Fruit fly (Drosophila melanogaster) whole organism, embryonic: Measurements from ENCODE around the gene CG1951.
A peak's percentile ranks its signal among the peaks of the same experiment; 100 is the strongest.

Experiments used
- ATbp ChIP-seq: fragments of 200-800 bp; sonication (Bioruptor generic); optimal IDR thresholded peaks from 2 replicates; lab custom pipeline; 2017; ENCODE audit warnings: missing biosample characterization, mild to moderate bottlenecking, missing genetic modification characterization, missing genetic modification reagents
- Atf-2 ChIP-seq: fragments of 200-800 bp; sonication (Bioruptor generic); optimal IDR thresholded peaks from 2 replicates; lab custom pipeline; 2016; ENCODE audit warnings: missing biosample characterization, missing genetic modification characterization
- BEAF-32 ChIP-seq: fragments of 200-800 bp; sonication (Bioruptor generic); optimal IDR thresholded peaks from 3 replicates; lab custom pipeline; 2017; ENCODE audit warnings: missing biosample characterization, missing genetic modification characterization, mild to moderate bottlenecking, moderate library complexity, missing genetic modification reagents
- Bgb ChIP-seq: fragments of 200-800 bp; sonication (Bioruptor generic); IDR thresholded peaks from 2 replicates; pipeline ENCODE4 v1.3.6; 2022; ENCODE audit warnings: missing biosample characterization, missing genetic modification characterization; ENCODE audit not compliant: partially characterized antibody
- CG12071 ChIP-seq: fragments of 200-800 bp; sonication (Bioruptor generic); optimal IDR thresholded peaks from 3 replicates; lab custom pipeline; 2018; ENCODE audit warnings: missing biosample characterization, mild to moderate bottlenecking, missing genetic modification characterization
- CG12391 ChIP-seq: fragments of 200-800 bp; sonication (Bioruptor generic); optimal IDR thresholded peaks from 3 replicates; lab custom pipeline; 2018; ENCODE audit warnings: missing biosample characterization, mild to moderate bottlenecking, missing genetic modification characterization, moderate library complexity
- CG13624 ChIP-seq: fragments of 200-800 bp; sonication (Bioruptor generic); optimal IDR thresholded peaks from 2 replicates; lab custom pipeline; 2016; ENCODE audit warnings: missing biosample characterization, missing genetic modification characterization
- CG16813 ChIP-seq: fragments of 200-800 bp; sonication (Bioruptor generic); IDR thresholded peaks from 3 replicates; pipeline ENCODE4 v1.3.6; 2022; ENCODE audit warnings: missing biosample characterization, missing genetic modification characterization; ENCODE audit not compliant: partially characterized antibody
- CG2199 ChIP-seq: fragments of 200-800 bp; sonication (Bioruptor generic); IDR thresholded peaks from 3 replicates; pipeline ENCODE4 v1.3.6; 2022; ENCODE audit warnings: missing biosample characterization, missing genetic modification characterization
- CG42726 ChIP-seq: fragments of 200-800 bp; sonication (Bioruptor generic); IDR thresholded peaks from 2 replicates; pipeline ENCODE4 v1.3.6; 2022; ENCODE audit warnings: missing biosample characterization, missing genetic modification characterization; ENCODE audit not compliant: partially characterized antibody
- CG6791 ChIP-seq: fragments of 200-800 bp; sonication (Bioruptor generic); IDR thresholded peaks from 3 replicates; pipeline ENCODE4 v1.3.6; 2022; ENCODE audit warnings: missing biosample characterization, missing genetic modification characterization; ENCODE audit not compliant: partially characterized antibody
- CG7963 ChIP-seq: fragments of 200-800 bp; sonication (Bioruptor generic); IDR thresholded peaks from 3 replicates; pipeline ENCODE4 v1.3.6; 2022; ENCODE audit warnings: missing biosample characterization, missing genetic modification characterization; ENCODE audit not compliant: partially characterized antibody
- CG7987 ChIP-seq: fragments of 200-800 bp; sonication (Bioruptor generic); optimal IDR thresholded peaks from 2 replicates; lab custom pipeline; 2018; ENCODE audit warnings: missing biosample characterization, mild to moderate bottlenecking, missing genetic modification characterization, moderate library complexity
- CG8924 ChIP-seq: fragments of 200-800 bp; optimal IDR thresholded peaks from 3 replicates; lab custom pipeline; 2019; ENCODE audit warnings: missing biosample characterization, mild to moderate bottlenecking, missing genetic modification characterization, moderate library complexity
- CTCF ChIP-seq: fragments of 200-800 bp; sonication (Bioruptor generic); optimal IDR thresholded peaks from 2 replicates; lab custom pipeline; 2017; ENCODE audit warnings: missing biosample characterization, mild to moderate bottlenecking, missing genetic modification characterization, moderate library complexity
- Dll ChIP-seq: fragments of 200-800 bp; sonication (Bioruptor generic); IDR thresholded peaks from 4 replicates; pipeline ENCODE4 v1.3.6; 2022; ENCODE audit warnings: missing biosample characterization, missing genetic modification characterization; ENCODE audit not compliant: partially characterized antibody
- Dref ChIP-seq: fragments of 200-800 bp; sonication (Bioruptor generic); IDR thresholded peaks from 2 replicates; pipeline ENCODE4 v1.3.6; 2022; ENCODE audit warnings: missing biosample characterization, missing genetic modification characterization
- Ets97D ChIP-seq: fragments of 200-800 bp; sonication (Bioruptor generic); optimal IDR thresholded peaks from 3 replicates; lab custom pipeline; 2016; ENCODE audit warnings: missing biosample characterization, missing genetic modification characterization
- Fer2 ChIP-seq: fragments of 200-800 bp; sonication (Bioruptor generic); optimal IDR thresholded peaks from 2 replicates; lab custom pipeline; 2018; ENCODE audit warnings: missing biosample characterization, mild to moderate bottlenecking, missing genetic modification characterization, moderate library complexity
- HLH4C ChIP-seq: fragments of 200-800 bp; sonication (Bioruptor generic); IDR thresholded peaks from 3 replicates; pipeline ENCODE4 v1.3.6; 2022; ENCODE audit warnings: missing biosample characterization, missing genetic modification characterization; ENCODE audit not compliant: partially characterized antibody
- HmgZ ChIP-seq: fragments of 200-800 bp; sonication (Bioruptor generic); optimal IDR thresholded peaks from 2 replicates; lab custom pipeline; 2018; ENCODE audit warnings: missing biosample characterization, mild to moderate bottlenecking, missing genetic modification characterization
- Hr51 ChIP-seq, 2 experiments: fragments of 200-800 bp; sonication (Bioruptor generic); optimal IDR thresholded peaks; 2 replicates in 1 of 2; 3 replicates in 1 of 2; lab custom pipeline; 2016 to 2018; ENCODE audit warnings: missing biosample characterization in 2 of 2, missing genetic modification characterization in 2 of 2, mild to moderate bottlenecking in 1 of 2, moderate library complexity in 1 of 2
- MBD-R2 ChIP-seq: fragments of 200-800 bp; sonication (Bioruptor generic); IDR thresholded peaks from 2 replicates; pipeline ENCODE4 v1.3.6; 2022; ENCODE audit warnings: missing biosample characterization, missing genetic modification characterization
- MESR4 ChIP-seq: fragments of 200-800 bp; sonication (Bioruptor generic); optimal IDR thresholded peaks from 2 replicates; lab custom pipeline; 2018; ENCODE audit warnings: missing biosample characterization, mild to moderate bottlenecking, missing genetic modification characterization, moderate library complexity
- Myb ChIP-seq: fragments of 200-800 bp; sonication (Bioruptor generic); optimal IDR thresholded peaks from 2 replicates; lab custom pipeline; 2016; ENCODE audit warnings: missing biosample characterization, missing genetic modification characterization
- Nf-YB ChIP-seq: fragments of 200-800 bp; sonication (Bioruptor generic); optimal IDR thresholded peaks from 3 replicates; lab custom pipeline; 2019; ENCODE audit warnings: missing biosample characterization, mild to moderate bottlenecking, missing genetic modification characterization, moderate library complexity
- Opbp ChIP-seq: fragments of 200-800 bp; sonication (Bioruptor generic); IDR thresholded peaks from 3 replicates; pipeline ENCODE4 v1.3.6; 2022; ENCODE audit warnings: missing biosample characterization, missing genetic modification characterization; ENCODE audit not compliant: partially characterized antibody
- Scr ChIP-seq: fragments of 200-800 bp; sonication (Bioruptor generic); IDR thresholded peaks from 2 replicates; pipeline ENCODE4 v1.3.6; 2022; ENCODE audit warnings: missing biosample characterization, missing genetic modification characterization; ENCODE audit not compliant: partially characterized antibody
- Tbp ChIP-seq: fragments of >200 bp; optimal IDR thresholded peaks from 2 replicates; lab custom pipeline; 2018; ENCODE audit warnings: missing biosample characterization, missing genetic modification characterization
- YL-1 ChIP-seq: fragments of 200-800 bp; sonication (Bioruptor generic); optimal IDR thresholded peaks from 3 replicates; lab custom pipeline; 2017; ENCODE audit warnings: missing biosample characterization, mild to moderate bottlenecking, missing genetic modification characterization
- ato ChIP-seq: fragments of 200-800 bp; sonication (Bioruptor generic); IDR thresholded peaks from 2 replicates; pipeline ENCODE4 v1.3.6; 2022; ENCODE audit warnings: missing biosample characterization, missing genetic modification characterization; ENCODE audit not compliant: partially characterized antibody
- cg ChIP-seq: fragments of 200-800 bp; sonication (Bioruptor generic); optimal IDR thresholded peaks from 3 replicates; lab custom pipeline; 2019; ENCODE audit warnings: missing biosample characterization, mild to moderate bottlenecking, missing genetic modification characterization, moderate library complexity
- chinmo ChIP-seq: fragments of 200-800 bp; sonication (Bioruptor generic); IDR thresholded peaks from 4 replicates; pipeline ENCODE4 v1.3.6; 2022; ENCODE audit warnings: missing biosample characterization, missing genetic modification characterization; ENCODE audit not compliant: partially characterized antibody
- chn ChIP-seq: fragments of 200-800 bp; sonication (Bioruptor generic); optimal IDR thresholded peaks from 2 replicates; lab custom pipeline; 2016; ENCODE audit warnings: missing biosample characterization, missing genetic modification characterization
- dan ChIP-seq: fragments of 200-800 bp; sonication (Bioruptor generic); IDR thresholded peaks from 2 replicates; pipeline ENCODE4 v1.3.6; 2022; ENCODE audit warnings: missing biosample characterization, missing genetic modification characterization
- gcm2 ChIP-seq: fragments of 200-800 bp; sonication (Bioruptor generic); optimal IDR thresholded peaks from 2 replicates; lab custom pipeline; 2016; ENCODE audit warnings: missing biosample characterization, missing genetic modification characterization
- kah ChIP-seq: fragments of 200-800 bp; sonication (Bioruptor generic); optimal IDR thresholded peaks from 2 replicates; lab custom pipeline; 2018; ENCODE audit warnings: missing biosample characterization, mild to moderate bottlenecking, missing genetic modification characterization
- lmd ChIP-seq: fragments of 200-800 bp; sonication (Bioruptor generic); IDR thresholded peaks from 2 replicates; pipeline ENCODE4 v1.3.6; 2022; ENCODE audit warnings: missing biosample characterization, missing genetic modification characterization
- mam ChIP-seq: fragments of 200-800 bp; sonication (Bioruptor generic); optimal IDR thresholded peaks from 3 replicates; lab custom pipeline; 2016; ENCODE audit warnings: missing biosample characterization, missing genetic modification characterization
- onecut ChIP-seq: fragments of 200-800 bp; sonication (Bioruptor generic); IDR thresholded peaks from 2 replicates; pipeline ENCODE4 v1.3.6; 2022; ENCODE audit warnings: missing biosample characterization, missing genetic modification characterization
- pho ChIP-seq: fragments of 200-800 bp; sonication (Bioruptor generic); optimal IDR thresholded peaks from 2 replicates; lab custom pipeline; 2016; ENCODE audit warnings: missing biosample characterization, missing genetic modification characterization
- pum ChIP-seq: fragments of 200-800 bp; sonication (Bioruptor generic); optimal IDR thresholded peaks from 2 replicates; lab custom pipeline; 2016; ENCODE audit warnings: missing biosample characterization, missing genetic modification characterization
- pzg ChIP-seq: fragments of 200-800 bp; sonication (Bioruptor generic); optimal IDR thresholded peaks from 3 replicates; lab custom pipeline; 2018; ENCODE audit warnings: missing biosample characterization, mild to moderate bottlenecking, missing genetic modification characterization, moderate library complexity
- sna ChIP-seq: fragments of 200-800 bp; sonication (Bioruptor generic); IDR thresholded peaks from 2 replicates; pipeline ENCODE4 v1.3.6; 2022; ENCODE audit warnings: missing biosample characterization, missing genetic modification characterization; ENCODE audit not compliant: partially characterized antibody
- sqz ChIP-seq: fragments of 200-800 bp; sonication (Bioruptor generic); optimal IDR thresholded peaks from 3 replicates; lab custom pipeline; 2018; ENCODE audit warnings: missing biosample characterization, mild to moderate bottlenecking, missing genetic modification characterization
- tna ChIP-seq: fragments of 200-800 bp; sonication (Bioruptor generic); IDR thresholded peaks from 2 replicates; pipeline ENCODE4 v1.3.6; 2022; ENCODE audit warnings: missing biosample characterization, missing genetic modification characterization; ENCODE audit not compliant: partially characterized antibody
- trem ChIP-seq: fragments of 200-800 bp; optimal IDR thresholded peaks from 3 replicates; lab custom pipeline; 2019; ENCODE audit warnings: missing biosample characterization, mild to moderate bottlenecking, missing genetic modification characterization, moderate library complexity
- tx ChIP-seq: fragments of 200-800 bp; sonication (Bioruptor generic); optimal IDR thresholded peaks from 2 replicates; lab custom pipeline; 2016; ENCODE audit warnings: missing biosample characterization, missing genetic modification characterization
- unc-4 ChIP-seq: fragments of 200-800 bp; sonication (Bioruptor generic); IDR thresholded peaks from 2 replicates; pipeline ENCODE4 v1.3.6; 2022; ENCODE audit warnings: missing biosample characterization, missing genetic modification characterization; ENCODE audit not compliant: partially characterized antibody
- vvl ChIP-seq: fragments of 200-800 bp; sonication (Bioruptor generic); IDR thresholded peaks from 2 replicates; pipeline ENCODE4 v1.3.6; 2022; ENCODE audit warnings: missing biosample characterization, missing genetic modification characterization

The CG1951 gene

dm6 chr3R:29027122-29027521 lies at the start of gene CG1951, which contains the start of gene eIF4E6:
CG1951 (plus strand) TSS chr3R:29027236.
eIF4E6 (minus strand) TSS chr3R:29027174.
- TF ChIP-seq CG2199 (GFP tag; lab: Robert Waterston, UW), result peak; percentile 45; the same call in 1 of the 3 replicates
- TF ChIP-seq Tbp (GFP tag; lab: Kevin White, UChicago), result no peak
- TF ChIP-seq gcm2, result no peak
- TF ChIP-seq YL-1 (GFP tag; lab: Kevin White, UChicago), result peak; percentile 57
- no peak for TF ChIP-seq CG12391
- TF ChIP-seq BEAF-32, result peak; percentile 92
- no peak for TF ChIP-seq lmd (GFP tag; lab: Robert Waterston, UW)
- peak; percentile 47 for TF ChIP-seq trem (tag; lab: Kevin White, UChicago)
- TF ChIP-seq pum, result no peak
- TF ChIP-seq Ets97D (GFP tag; lab: Kevin White, UChicago), result peak; percentile 30
- TF ChIP-seq MESR4 (GFP tag; lab: Kevin White, UChicago), result peak; percentile 90
- TF ChIP-seq CG13624 (GFP tag; lab: Kevin White, UChicago), result peak; percentile 0
- TF ChIP-seq ato, result peak; percentile 88
- TF ChIP-seq chn, result peak; percentile 7
- TF ChIP-seq HLH4C (GFP tag; lab: Robert Waterston, UW), result peak; percentile 93
- TF ChIP-seq unc-4 (GFP tag; lab: Robert Waterston, UW), result peak; percentile 94
- 0 out of 2 replicates have a peak, but pooled peaks have one; percentile 9 for TF ChIP-seq vvl (GFP tag; lab: Robert Waterston, UW)
- no peak for TF ChIP-seq mam (GFP tag; lab: Kevin White, UChicago)
- no peak for TF ChIP-seq sqz (GFP tag; lab: Kevin White, UChicago)
- TF ChIP-seq kah (GFP tag; lab: Kevin White, UChicago), result peak; percentile 72
- peak; percentile 95 for TF ChIP-seq Scr (GFP tag; lab: Robert Waterston, UW)
- no peak for TF ChIP-seq cg (GFP tag; lab: Kevin White, UChicago)
- TF ChIP-seq Opbp (GFP tag; lab: Robert Waterston, UW), result peak; percentile 98
- TF ChIP-seq CG7963, result peak; percentile 95
- TF ChIP-seq CG16813, result peak; percentile 96
- peak; percentile 93 for TF ChIP-seq tna (GFP tag; lab: Robert Waterston, UW)
- TF ChIP-seq Fer2 (tag; lab: Kevin White, UChicago), result no peak
- TF ChIP-seq Nf-YB, result no peak
- peak; percentile 47 for TF ChIP-seq Myb (GFP tag; lab: Kevin White, UChicago)
- TF ChIP-seq sna (GFP tag; lab: Robert Waterston, UW), result peak; percentile 96
- peak; percentile 95 for TF ChIP-seq chinmo
- peak; percentile 27 for TF ChIP-seq HmgZ (tag; lab: Kevin White, UChicago)
- peak; percentile 89 for TF ChIP-seq Dref (GFP tag; lab: Robert Waterston, UW)
- peak; percentile 58 for TF ChIP-seq CG8924 (tag; lab: Kevin White, UChicago)
- TF ChIP-seq Dll (GFP tag; lab: Robert Waterston, UW), result peak; percentile 95
- TF ChIP-seq pzg (GFP tag; lab: Kevin White, UChicago), result peak; percentile 68
- TF ChIP-seq MBD-R2, result peak; percentile 92
- TF ChIP-seq onecut (GFP tag; lab: Robert Waterston, UW), result peak; percentile 99
- no peak for TF ChIP-seq Hr51 (GFP tag; optimal IDR thresholded peaks at IDR 0.05; lab: Kevin White, UChicago)
- TF ChIP-seq CG7987 (GFP tag; lab: Kevin White, UChicago), result peak; percentile 16
- TF ChIP-seq ATbp (GFP tag; lab: Kevin White, UChicago), result no peak
- TF ChIP-seq Bgb (GFP tag; lab: Robert Waterston, UW), result peak; percentile 98
- no peak for TF ChIP-seq Atf-2
- no peak for TF ChIP-seq dan
- TF ChIP-seq CG12071 (GFP tag; lab: Kevin White, UChicago), result no peak
- peak; percentile 96 for TF ChIP-seq CG42726 (GFP tag; lab: Robert Waterston, UW)
- TF ChIP-seq pho (GFP tag; lab: Kevin White, UChicago), result no peak
- TF ChIP-seq CG6791 (GFP tag; lab: Robert Waterston, UW), result peak; percentile 96
- TF ChIP-seq tx (GFP tag; lab: Kevin White, UChicago), result peak; percentile 4
- TF ChIP-seq CTCF (GFP tag; lab: Kevin White, UChicago), result peak; percentile 32
